Fruit fly (Drosophila melanogaster): Measurements from ENCODE around the gene CG33673.
A peak's percentile ranks its signal among the peaks of the same experiment; 100 is the strongest.

Gene CG33673

dm6 chr2L:1916461-1916860 is 30.1 kb downstream of the CG33673 start (continued):
- TF ChIP-seq wdn (GFP tag; IDR thresholded peaks at IDR 0.05) (no peak), CG12236 (GFP tag; optimal IDR thresholded peaks at IDR 0.05) (no peak), fu2 (GFP tag; optimal IDR thresholded peaks at IDR 0.05) (no peak), repo (GFP tag; optimal IDR thresholded peaks at IDR 0.05) (no peak), CG17359 (tag; optimal IDR thresholded peaks at IDR 0.05) (peak; percentile 74), Lhr (GFP tag; optimal IDR thresholded peaks at IDR 0.05) (no peak), Hr51 (GFP tag; optimal IDR thresholded peaks at IDR 0.05) (peak in 1 of 2 experiments; percentile 59), HLH4C (GFP tag; IDR thresholded peaks at IDR 0.05; ENCODE audit: partially characterized antibody) (no peak), Antp (GFP tag; optimal IDR thresholded peaks at IDR 0.05) (no peak), Nf-YB (GFP tag; optimal IDR thresholded peaks at IDR 0.05) (no peak), CG16779 (GFP tag; IDR thresholded peaks at IDR 0.05) (no peak), CG17385 (GFP tag; optimal IDR thresholded peaks at IDR 0.05) (peak; percentile 46), CG9609 (GFP tag; optimal IDR thresholded peaks at IDR 0.05) (no peak), CrebB (tag; optimal IDR thresholded peaks at IDR 0.05) (no peak), jigr1 (GFP tag; IDR thresholded peaks at IDR 0.05) (0 out of 3 replicates have a peak, but pooled peaks have one; percentile 32), Oli (tag; optimal IDR thresholded peaks at IDR 0.05) (peak; percentile 50), Scr (GFP tag; IDR thresholded peaks at IDR 0.05; ENCODE audit: partially characterized antibody) (no peak), mam (GFP tag; optimal IDR thresholded peaks at IDR 0.05) (no peak), lmd (GFP tag; IDR thresholded peaks at IDR 0.05) (peak; percentile 31; the same call in 1 of the 2 replicates), Ptx1 (GFP tag; IDR thresholded peaks at IDR 0.05) (peak; percentile 55), CG10209 (GFP tag; optimal IDR thresholded peaks at IDR 0.05) (peak; percentile 20), CG14710 (tag; optimal IDR thresholded peaks at IDR 0.05) (peak; percentile 15), bsh (GFP tag; optimal IDR thresholded peaks at IDR 0.05) (peak in 1 of 2 experiments; percentile 55), Blimp-1 (GFP tag; optimal IDR thresholded peaks at IDR 0.05) (peak; percentile 57), gce (GFP tag; IDR thresholded peaks at IDR 0.05) (peak; percentile 53; the same call in 1 of the 3 replicates), Dll (GFP tag; IDR thresholded peaks at IDR 0.05; ENCODE audit: partially characterized antibody) (no peak), CG4424 (GFP tag; optimal IDR thresholded peaks at IDR 0.05) (peak; percentile 32), dysf (GFP tag; IDR thresholded peaks at IDR 0.05) (peak; percentile 52; the same call in 2 of the 3 replicates), schlank (tag; optimal IDR thresholded peaks at IDR 0.05) (no peak), CG17829 (tag; optimal IDR thresholded peaks at IDR 0.05) (peak; percentile 38), E2f1 (GFP tag; IDR thresholded peaks at IDR 0.05) (peak; percentile 68), Ets65A (GFP tag) (peak; percentile 81), ken (GFP tag; IDR thresholded peaks at IDR 0.05) (peak; percentile 73; the same call in 2 of the 3 replicates), vvl (GFP tag; IDR thresholded peaks at IDR 0.05) (peak; percentile 81), CG33557 (GFP tag; optimal IDR thresholded peaks at IDR 0.05) (no peak), CG12219 (GFP tag; optimal IDR thresholded peaks at IDR 0.05) (peak; percentile 19), CG11560 (tag; IDR thresholded peaks at IDR 0.05) (no peak), Myb (GFP tag; optimal IDR thresholded peaks at IDR 0.05) (no peak), dimm (GFP tag; IDR thresholded peaks at IDR 0.05) (0 out of 2 replicates have a peak, but pooled peaks have one; percentile 5), Pdp1 (GFP tag; optimal IDR thresholded peaks at IDR 0.05) (peak in 1 of 2 experiments; percentile 43), p53 (GFP tag; optimal IDR thresholded peaks at IDR 0.05) (no peak), CG3838 (GFP tag; optimal IDR thresholded peaks at IDR 0.05) (no peak), stc (GFP tag; IDR thresholded peaks at IDR 0.05) (peak; percentile 76), Fer3 (tag; optimal IDR thresholded peaks at IDR 0.05) (peak; percentile 6), Nf-YA (GFP tag; IDR thresholded peaks at IDR 0.05) (peak; percentile 23; the same call in 1 of the 2 replicates), CG6854 (GFP tag; optimal IDR thresholded peaks at IDR 0.05) (no peak), CG11504 (tag; optimal IDR thresholded peaks at IDR 0.05) (peak; percentile 61), dmrt99B (tag; optimal IDR thresholded peaks at IDR 0.05) (peak; percentile 78), CG1529 (GFP tag; optimal IDR thresholded peaks at IDR 0.05) (peak; percentile 16), Med (GFP tag) (peak; percentile 12)
